Fruit fly (Drosophila melanogaster) whole organism, adult: ENCODE results near the gene CG42526.

Experiments used
- CG11617 ChIP-seq: fragments of 200-800 bp; sonication (Bioruptor generic); optimal IDR thresholded peaks from 2 replicates; lab custom pipeline; 2017; ENCODE audit warnings: mild to moderate bottlenecking, missing biosample characterization, missing genetic modification reagents, missing genetic modification characterization
- CG12768 ChIP-seq: fragments of 200-800 bp; sonication (Bioruptor generic); optimal IDR thresholded peaks from 2 replicates; lab custom pipeline; 2017; ENCODE audit warnings: missing biosample characterization, missing genetic modification characterization, mild to moderate bottlenecking, moderate library complexity, missing genetic modification reagents
- CG14711 ChIP-seq: fragments of 200-800 bp; sonication (Bioruptor generic); optimal IDR thresholded peaks from 2 replicates; lab custom pipeline; 2018; ENCODE audit warnings: missing biosample characterization, mild to moderate bottlenecking, missing genetic modification characterization, moderate library complexity
- CG1620 ChIP-seq: fragments of 200-800 bp; sonication (Bioruptor generic); optimal IDR thresholded peaks from 2 replicates; lab custom pipeline; 2016; ENCODE audit warnings: missing biosample characterization, missing genetic modification characterization
- CG33017 ChIP-seq: fragments of 200-800 bp; sonication (Bioruptor generic); optimal IDR thresholded peaks from 2 replicates; lab custom pipeline; 2018; ENCODE audit warnings: missing biosample characterization, mild to moderate bottlenecking, missing genetic modification characterization, moderate library complexity
- CG5204 ChIP-seq: fragments of 200-800 bp; sonication (Bioruptor generic); optimal IDR thresholded peaks from 2 replicates; lab custom pipeline; 2016; ENCODE audit warnings: missing biosample characterization, missing genetic modification characterization
- CG7045 ChIP-seq: fragments of 200-800 bp; sonication (Bioruptor generic); optimal IDR thresholded peaks from 2 replicates; lab custom pipeline; 2017; ENCODE audit warnings: missing biosample characterization, mild to moderate bottlenecking, missing genetic modification characterization
- CG7101 ChIP-seq: fragments of 200-800 bp; sonication (Bioruptor generic); optimal IDR thresholded peaks from 2 replicates; lab custom pipeline; 2018; ENCODE audit warnings: missing biosample characterization, mild to moderate bottlenecking, missing genetic modification characterization, moderate library complexity
- Clk ChIP-seq: fragments of 200-800 bp; sonication (Bioruptor generic); optimal IDR thresholded peaks from 2 replicates; lab custom pipeline; 2017; ENCODE audit warnings: missing biosample characterization, missing genetic modification characterization
- Crg-1 ChIP-seq: fragments of 200-800 bp; sonication (Bioruptor generic); optimal IDR thresholded peaks from 2 replicates; lab custom pipeline; 2016; ENCODE audit warnings: missing biosample characterization, missing genetic modification characterization
- Hr96 ChIP-seq: fragments of 200-800 bp; sonication (Bioruptor generic); optimal IDR thresholded peaks from 2 replicates; lab custom pipeline; 2016; ENCODE audit warnings: missing biosample characterization, missing genetic modification characterization
- Mnt ChIP-seq: fragments of 200-800 bp; sonication (Bioruptor generic); optimal IDR thresholded peaks from 2 replicates; lab custom pipeline; 2016; ENCODE audit warnings: missing biosample characterization, mild to moderate bottlenecking, missing genetic modification characterization
- bab1 ChIP-seq: fragments of 200-800 bp; sonication (Bioruptor generic); optimal IDR thresholded peaks from 3 replicates; lab custom pipeline; 2019; ENCODE audit warnings: missing biosample characterization, mild to moderate bottlenecking, missing genetic modification characterization, moderate library complexity
- cic ChIP-seq: fragments of 200-800 bp; sonication (Bioruptor generic); optimal IDR thresholded peaks from 2 replicates; lab custom pipeline; 2017; ENCODE audit warnings: missing biosample characterization, mild to moderate bottlenecking, missing genetic modification characterization, moderate library complexity
- cnc ChIP-seq, 2 experiments: fragments of >200 bp; optimal IDR thresholded peaks; 2 replicates each; lab custom pipeline; 2017
- kay ChIP-seq: fragments of 200-800 bp; sonication (Bioruptor generic); peaks from one replicate; lab custom pipeline; 2016; ENCODE audit warnings: missing biosample characterization, missing genetic modification characterization, borderline replicate concordance
- ovo ChIP-seq: fragments of 200-800 bp; sonication (Bioruptor generic); optimal IDR thresholded peaks from 2 replicates; lab custom pipeline; 2016; ENCODE audit warnings: missing biosample characterization, missing genetic modification characterization
- pad ChIP-seq: fragments of 200-800 bp; sonication (Bioruptor generic); optimal IDR thresholded peaks from 3 replicates; lab custom pipeline; 2017; ENCODE audit warnings: missing biosample characterization, missing genetic modification characterization, mild to moderate bottlenecking, moderate library complexity, missing genetic modification reagents
- tj ChIP-seq: fragments of 200-800 bp; sonication (Bioruptor generic); optimal IDR thresholded peaks from 3 replicates; lab custom pipeline; 2017; ENCODE audit warnings: missing biosample characterization, mild to moderate bottlenecking, missing genetic modification characterization, moderate library complexity
- toe ChIP-seq: fragments of 200-800 bp; sonication (Bioruptor generic); optimal IDR thresholded peaks from 2 replicates; lab custom pipeline; 2016; ENCODE audit warnings: missing biosample characterization, missing genetic modification characterization

The CG42526 gene

dm6 chr3L:9425838-9426237, 9.4 kb downstream of the CG42526 start:
- TF ChIP-seq cnc (optimal IDR thresholded peaks at IDR 0.05; lab: Kevin White, UChicago) (no peak), Crg-1 (GFP tag; lab: Kevin White, UChicago) (no peak), toe (no peak), CG33017 (tag; lab: Kevin White, UChicago) (no peak)

- TF ChIP-seq CG12768 (GFP tag; lab: Kevin White, UChicago) = peak; percentile 18
- peak; percentile 97 for TF ChIP-seq kay
- no peak for TF ChIP-seq Clk (GFP tag; lab: Kevin White, UChicago)
- TF ChIP-seq Mnt (GFP tag; lab: Kevin White, UChicago) = no peak
- TF ChIP-seq Crg-1 (GFP tag; lab: Kevin White, UChicago) = no peak
- TF ChIP-seq toe = no peak
- no peak for TF ChIP-seq pad (GFP tag; lab: Kevin White, UChicago)
- peak; percentile 65 for TF ChIP-seq CG33017 (tag; lab: Kevin White, UChicago)
- peak in 1 of 2 experiments; percentile 78 for TF ChIP-seq cnc (optimal IDR thresholded peaks at IDR 0.05; lab: Kevin White, UChicago)
- no peak for TF ChIP-seq CG5204 (GFP tag; lab: Kevin White, UChicago)
- TF ChIP-seq CG14711 = peak; percentile 57
- TF ChIP-seq CG7101 = peak; percentile 10
- no peak for TF ChIP-seq tj (GFP tag; lab: Kevin White, UChicago)
- TF ChIP-seq bab1 (GFP tag; lab: Kevin White, UChicago) = no peak
- TF ChIP-seq cic (GFP tag; lab: Kevin White, UChicago) = no peak
- no peak for TF ChIP-seq Hr96
- peak; percentile 32 for TF ChIP-seq CG11617 (GFP tag; lab: Kevin White, UChicago)
- TF ChIP-seq CG7045 (GFP tag; lab: Kevin White, UChicago) = peak; percentile 36
Measured at dm6 chr3L:9424528-9424911, 10.7 kb downstream of the CG42526 start.

dm6 chr3L:9423757-9424527, 11.3 kb downstream of the CG42526 start:
- peak; percentile 77 for TF ChIP-seq cic (GFP tag; lab: Kevin White, UChicago)
- TF ChIP-seq toe = no peak
- TF ChIP-seq CG5204 (GFP tag; lab: Kevin White, UChicago) = no peak
- TF ChIP-seq cnc (optimal IDR thresholded peaks at IDR 0.05; lab: Kevin White, UChicago) = no peak
- TF ChIP-seq CG11617 (GFP tag; lab: Kevin White, UChicago) = no peak
- peak; percentile 50 for TF ChIP-seq Mnt (GFP tag; lab: Kevin White, UChicago)
- TF ChIP-seq CG33017 (tag; lab: Kevin White, UChicago) = no peak
- peak; percentile 33 for TF ChIP-seq CG12768 (GFP tag; lab: Kevin White, UChicago)
- TF ChIP-seq kay = no peak

- TF ChIP-seq CG7101 = peak; percentile 99
- peak; percentile 100 for TF ChIP-seq kay
- TF ChIP-seq cnc (optimal IDR thresholded peaks at IDR 0.05; lab: Kevin White, UChicago) = no peak
- peak; percentile 98 for TF ChIP-seq Clk (GFP tag; lab: Kevin White, UChicago)
- TF ChIP-seq CG11617 (GFP tag; lab: Kevin White, UChicago) = peak; percentile 99
- peak; percentile 98 for TF ChIP-seq toe
- peak; percentile 99 for TF ChIP-seq bab1 (GFP tag; lab: Kevin White, UChicago)
- TF ChIP-seq CG1620 = peak; percentile 97
- TF ChIP-seq Mnt (GFP tag; lab: Kevin White, UChicago) = peak; percentile 97
- TF ChIP-seq Hr96 = peak; percentile 98
- TF ChIP-seq cic (GFP tag; lab: Kevin White, UChicago) = peak; percentile 97
- peak; percentile 96 for TF ChIP-seq ovo (GFP tag; lab: Kevin White, UChicago)
- TF ChIP-seq CG7045 (GFP tag; lab: Kevin White, UChicago) = peak; percentile 99
- peak; percentile 100 for TF ChIP-seq CG33017 (tag; lab: Kevin White, UChicago)
- TF ChIP-seq CG12768 (GFP tag; lab: Kevin White, UChicago) = peak; percentile 99
- peak; percentile 92 for TF ChIP-seq Crg-1 (GFP tag; lab: Kevin White, UChicago)
- peak; percentile 94 for TF ChIP-seq pad (GFP tag; lab: Kevin White, UChicago)
- TF ChIP-seq tj (GFP tag; lab: Kevin White, UChicago) = peak; percentile 96
- TF ChIP-seq CG5204 (GFP tag; lab: Kevin White, UChicago) = peak; percentile 99
- peak; percentile 98 for TF ChIP-seq CG14711
Measured at dm6 chr3L:9422636-9423419, 12.4 kb downstream of the CG42526 start, which contains the start of gene aay. aay (plus strand) TSS chr3L:9423253.

dm6 chr3L:9422135-9422534, 13.1 kb downstream of the CG42526 start:
- TF ChIP-seq bab1 (GFP tag; lab: Kevin White, UChicago) = no peak
- no peak for TF ChIP-seq tj (GFP tag; lab: Kevin White, UChicago)
- no peak for TF ChIP-seq CG5204 (GFP tag; lab: Kevin White, UChicago)
- TF ChIP-seq kay = no peak
- no peak for TF ChIP-seq CG12768 (GFP tag; lab: Kevin White, UChicago)
- TF ChIP-seq ovo (GFP tag; lab: Kevin White, UChicago) = no peak
- TF ChIP-seq pad (GFP tag; lab: Kevin White, UChicago) = no peak
- peak in 1 of 2 experiments; percentile 62 for TF ChIP-seq cnc (optimal IDR thresholded peaks at IDR 0.05; lab: Kevin White, UChicago)

dm6 chr3L:9421621-9422020, 13.6 kb downstream of the CG42526 start:
- TF ChIP-seq Mnt (GFP tag; lab: Kevin White, UChicago) (no peak), CG1620 (no peak), cic (GFP tag; lab: Kevin White, UChicago) (peak; percentile 32), Clk (GFP tag; lab: Kevin White, UChicago) (no peak), CG5204 (GFP tag; lab: Kevin White, UChicago) (no peak), toe (no peak), pad (GFP tag; lab: Kevin White, UChicago) (no peak), kay (no peak), CG14711 (no peak), CG7045 (GFP tag; lab: Kevin White, UChicago) (no peak), CG11617 (GFP tag; lab: Kevin White, UChicago) (no peak), CG12768 (GFP tag; lab: Kevin White, UChicago) (no peak), cnc (optimal IDR thresholded peaks at IDR 0.05; lab: Kevin White, UChicago) (no peak), bab1 (GFP tag; lab: Kevin White, UChicago) (no peak), tj (GFP tag; lab: Kevin White, UChicago) (peak; percentile 33), Hr96 (no peak), ovo (GFP tag; lab: Kevin White, UChicago) (peak; percentile 26)
